Worm (Caenorhabditis elegans) whole organism, L4/young adult: ENCODE data around the gene tag-293.

Experiments used
- W03F9.2 ChIP-seq: fragments of 150-350 bp; optimal IDR thresholded peaks from 2 replicates; lab custom pipeline; 2014; ENCODE audit warnings: missing biosample characterization, missing genetic modification characterization
- dao-5 ChIP-seq: sonication (generic microtip); optimal IDR thresholded peaks from 2 replicates; lab custom pipeline; 2016; ENCODE audit warnings: missing genotype, missing genetic modification characterization, moderate library complexity, missing compliant biosample characterization
- him-1 ChIP-seq: sonication (generic microtip); optimal IDR thresholded peaks from 2 replicates; lab custom pipeline; 2016; ENCODE audit warnings: missing genotype, missing genetic modification reagents, missing genetic modification characterization, missing compliant biosample characterization

Gene tag-293

DNA sequence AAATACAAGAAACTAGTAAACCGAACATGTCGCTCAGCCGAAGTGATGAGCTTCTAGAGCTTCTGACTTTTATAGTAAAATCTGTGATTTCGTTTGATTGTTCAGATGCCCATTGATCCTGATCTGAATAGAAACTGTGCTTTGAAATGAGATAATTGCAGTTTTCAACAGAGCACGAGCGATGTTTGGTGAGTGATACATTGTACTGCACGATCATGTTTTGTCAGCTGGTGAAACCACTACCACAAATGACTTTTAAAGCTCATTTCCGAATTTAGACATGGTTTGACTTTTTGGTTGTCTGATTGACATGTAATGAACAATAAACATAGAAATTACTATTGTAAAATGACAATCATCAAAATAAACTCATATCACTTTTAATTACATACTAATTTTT lies at the start of gene tag-293:
Gene tag-293 (minus strand): TSS at position 101 of the 400 bp plus-strand sequence.
- TF ChIP-seq W03F9.2 (tag; lab: Kevin White, UChicago), result no peak
- no peak for TF ChIP-seq dao-5
- TF ChIP-seq him-1 (tag; lab: Kevin White, UChicago), result no peak

ce11 chrV:7403501-7403900 lies 48.1 kb upstream of the tag-293 start:
- TF ChIP-seq W03F9.2 (tag; lab: Kevin White, UChicago) (no peak), him-1 (tag; lab: Kevin White, UChicago) (no peak), dao-5 (no peak)

- TF ChIP-seq him-1 (tag; lab: Kevin White, UChicago) (no peak), dao-5 (no peak), W03F9.2 (tag; lab: Kevin White, UChicago) (no peak)
Measured at ce11 chrV:7402355-7402754, 47.0 kb upstream of the tag-293 start, which contains the start of gene srj-13. Gene srj-13 (plus strand): TSS chrV:7402655.

ce11 chrV:7400588-7400987 lies 45.2 kb upstream of the tag-293 start, which contains the start of gene srx-60:
Gene srx-60 (plus strand): TSS chrV:7400888.
- no peak for TF ChIP-seq him-1 (tag; lab: Kevin White, UChicago)
- no peak for TF ChIP-seq dao-5
- TF ChIP-seq W03F9.2 (tag; lab: Kevin White, UChicago), result no peak

DNA sequence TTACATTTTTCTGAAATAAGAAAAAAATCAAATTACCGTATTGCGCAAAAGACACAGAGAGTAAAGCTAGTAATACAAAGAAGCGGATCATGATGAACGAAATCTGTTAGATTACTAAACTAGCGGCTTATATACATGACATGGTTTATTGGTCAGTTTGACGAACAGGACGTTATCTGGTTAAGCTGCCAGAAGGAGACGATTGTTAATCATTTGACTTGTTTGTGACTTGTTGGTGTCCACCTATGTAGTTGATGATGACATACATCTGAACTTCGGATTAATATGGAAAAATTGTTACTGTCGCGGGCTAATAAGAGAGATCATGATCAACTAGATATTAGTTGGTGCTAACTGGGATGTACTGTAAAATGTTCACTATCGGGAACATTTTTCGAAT lies 44.7 kb upstream of the tag-293 start, which contains the start of gene cnc-9:
Gene cnc-9 (minus strand): TSS at position 101 of the 400 bp plus-strand sequence.
- TF ChIP-seq him-1 (tag; lab: Kevin White, UChicago), result no peak
- no peak for TF ChIP-seq dao-5

DNA sequence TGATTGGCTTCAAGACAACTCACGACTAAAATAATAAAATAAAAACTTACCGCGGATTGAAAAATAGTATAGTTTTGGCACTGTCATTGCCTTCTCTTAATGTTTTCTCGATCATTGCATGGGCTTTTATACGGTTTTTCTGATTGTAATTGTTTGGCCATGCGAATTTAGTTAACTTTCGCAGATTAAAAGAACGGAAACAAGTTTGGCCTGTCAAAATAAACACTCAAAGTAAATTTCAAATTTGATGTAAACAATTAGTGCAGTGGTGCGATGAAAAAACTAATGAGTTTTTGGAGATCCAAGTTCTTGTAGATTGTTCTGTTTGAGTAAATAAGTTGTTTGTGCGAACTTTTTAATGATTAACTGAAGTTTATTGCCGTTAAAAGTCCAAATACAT lies 43.8 kb upstream of the tag-293 start, which contains the start of gene gst-41:
Gene gst-41 (minus strand): TSS at position 101 of the 400 bp plus-strand sequence.
- TF ChIP-seq dao-5 (no peak), him-1 (tag; lab: Kevin White, UChicago) (no peak), W03F9.2 (tag; lab: Kevin White, UChicago) (no peak)

DNA sequence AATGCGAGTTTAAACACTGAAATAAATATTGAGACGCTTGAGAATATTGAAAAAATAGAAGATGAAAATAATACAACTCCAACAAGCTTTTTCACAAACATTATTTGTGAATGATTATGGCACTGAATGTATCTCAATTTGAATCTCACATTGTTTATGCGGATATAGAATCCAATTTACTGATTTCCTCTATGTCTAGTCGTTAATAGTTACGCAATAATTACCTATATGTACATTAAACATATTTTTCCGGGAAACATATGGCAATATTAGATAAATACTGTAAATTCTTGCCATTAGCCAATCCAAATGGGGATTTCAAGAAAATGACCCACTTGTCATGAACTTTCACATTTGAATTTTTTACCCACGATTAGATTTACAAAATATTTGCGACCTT lies 40.0 kb upstream of the tag-293 start, which contains the start of gene srx-9:
Gene srx-9 (minus strand): TSS at position 101 of the 400 bp plus-strand sequence.
- no peak for TF ChIP-seq him-1 (tag; lab: Kevin White, UChicago)
- TF ChIP-seq W03F9.2 (tag; lab: Kevin White, UChicago), result no peak
- TF ChIP-seq dao-5, result no peak

DNA sequence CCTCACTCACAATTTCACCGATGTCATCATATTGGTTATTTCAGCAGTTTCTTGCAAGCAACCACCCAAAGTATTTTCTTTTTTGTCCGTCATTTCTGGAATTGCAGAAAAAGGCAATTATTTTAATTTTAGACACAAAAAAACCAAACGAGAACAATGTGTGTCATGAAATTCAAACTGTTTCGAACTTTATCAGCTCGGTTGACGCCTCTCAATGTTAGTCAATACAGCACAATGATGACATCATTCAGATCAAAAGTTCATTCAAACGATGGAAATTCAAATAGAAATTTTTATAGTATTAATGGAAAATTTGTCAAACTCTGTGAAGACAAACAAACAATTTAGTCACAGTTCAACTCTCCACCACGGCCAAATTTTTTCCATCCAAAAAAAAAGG lies 36.6 kb upstream of the tag-293 start, which contains the start of gene fbxa-105:
Gene fbxa-105 (minus strand): TSS at position 97 of the 400 bp plus-strand sequence.
- TF ChIP-seq him-1 (tag; lab: Kevin White, UChicago) (no peak), W03F9.2 (tag; lab: Kevin White, UChicago) (no peak), dao-5 (no peak)

ce11 chrV:7389771-7390170 lies 34.4 kb upstream of the tag-293 start, which contains the start of gene C02H6.1:
Gene C02H6.1 (minus strand): TSS chrV:7389871.
- no peak for TF ChIP-seq him-1 (tag; lab: Kevin White, UChicago)
- no peak for TF ChIP-seq W03F9.2 (tag; lab: Kevin White, UChicago)
- TF ChIP-seq dao-5, result no peak

DNA sequence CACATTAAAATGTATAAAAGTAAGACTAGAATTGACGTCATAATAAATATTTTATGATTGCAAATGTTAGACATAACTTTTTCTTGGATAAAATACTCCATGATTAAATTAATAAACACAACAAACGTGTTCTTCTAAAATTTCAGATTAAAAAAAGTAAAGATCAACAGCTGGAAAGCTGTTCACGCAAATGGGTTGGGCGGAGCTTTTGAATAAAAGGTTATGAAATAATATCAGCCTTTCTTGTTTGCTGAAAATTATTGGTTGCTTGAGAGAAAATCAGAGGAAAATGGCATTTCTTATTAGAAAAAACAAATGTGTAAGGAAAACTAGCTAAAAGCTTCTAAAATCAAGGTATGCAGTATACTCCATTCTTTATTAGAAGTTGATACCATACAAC lies 32.4 kb upstream of the tag-293 start, which contains the start of gene C02H6.3:
Gene C02H6.3 (minus strand): TSS at position 101 of the 400 bp plus-strand sequence.
- no peak for TF ChIP-seq W03F9.2 (tag; lab: Kevin White, UChicago)
- no peak for TF ChIP-seq dao-5
- TF ChIP-seq him-1 (tag; lab: Kevin White, UChicago), result no peak

DNA sequence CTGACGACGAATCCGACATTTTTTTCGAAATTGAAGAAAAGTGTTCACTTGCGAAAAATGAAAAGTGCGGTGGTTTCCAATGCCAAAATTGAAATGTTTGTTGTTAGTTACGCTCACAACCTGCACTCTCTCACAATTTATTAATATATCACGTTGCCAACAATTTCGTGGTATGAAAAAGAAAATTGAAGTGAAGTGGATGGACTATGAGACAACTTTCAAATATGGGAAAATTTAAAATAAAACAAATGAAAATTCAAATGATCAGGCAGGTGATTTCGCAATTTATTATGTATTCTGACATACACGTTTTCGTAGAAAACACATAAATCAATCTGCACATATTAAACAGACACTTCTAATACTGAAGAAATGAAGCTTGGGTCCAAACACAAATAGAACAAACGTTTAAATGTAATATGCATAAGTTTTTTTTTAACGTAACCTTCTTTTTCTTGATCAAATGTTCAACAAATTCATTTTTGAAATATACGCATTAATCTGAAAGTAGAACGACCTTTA lies 30.7 kb upstream of the tag-293 start, which contains the start of gene srp-6:
Gene srp-6 (minus strand): TSS at position 51 of the 522 bp plus-strand sequence.
- TF ChIP-seq dao-5 (no peak), him-1 (tag; lab: Kevin White, UChicago) (no peak)

DNA sequence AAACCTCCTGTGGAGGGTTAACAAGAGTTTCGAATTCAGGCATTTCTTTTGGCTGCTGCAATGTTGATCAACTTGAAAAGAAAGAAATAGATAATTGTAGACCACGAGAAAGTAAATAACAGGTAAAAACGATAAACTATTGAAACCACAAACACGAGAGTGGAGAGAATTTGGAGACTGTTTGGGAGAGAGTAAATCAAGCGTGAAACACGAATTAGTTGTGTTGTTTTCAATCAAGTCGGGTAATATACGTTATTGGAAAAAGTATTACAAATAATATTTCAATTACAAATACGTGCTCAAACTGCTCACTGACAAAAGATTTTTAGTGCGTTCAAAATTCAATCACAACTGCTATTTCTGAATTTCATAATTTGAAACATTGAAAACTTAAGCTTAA lies 25.6 kb upstream of the tag-293 start, which contains the start of gene C03G6.17:
Gene C03G6.17 (minus strand): TSS at position 101 of the 400 bp plus-strand sequence.
- TF ChIP-seq W03F9.2 (tag; lab: Kevin White, UChicago), result no peak
- no peak for TF ChIP-seq dao-5
- TF ChIP-seq him-1 (tag; lab: Kevin White, UChicago), result no peak

DNA sequence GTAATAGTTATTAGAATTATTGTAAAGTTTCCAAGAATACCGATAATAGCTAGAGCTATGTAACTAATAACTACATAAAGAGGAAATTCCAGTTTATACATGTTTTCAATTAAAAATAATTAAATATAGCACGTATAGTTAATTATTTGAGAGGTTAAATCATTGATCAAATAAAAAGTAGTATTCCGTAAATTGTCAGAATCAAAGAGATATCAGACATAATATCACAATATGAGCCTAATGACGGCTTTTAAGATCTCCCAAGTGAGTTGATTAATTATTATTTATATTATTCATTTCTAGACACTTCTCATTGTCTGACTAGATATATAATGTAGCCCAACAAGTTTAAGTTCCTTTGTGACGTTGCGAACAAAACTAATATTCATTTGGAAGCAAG lies 24.0 kb upstream of the tag-293 start, which contains the start of gene srsx-24:
Gene srsx-24 (minus strand): TSS at position 101 of the 400 bp plus-strand sequence.
- TF ChIP-seq dao-5 (no peak), W03F9.2 (tag; lab: Kevin White, UChicago) (no peak), him-1 (tag; lab: Kevin White, UChicago) (no peak)

DNA sequence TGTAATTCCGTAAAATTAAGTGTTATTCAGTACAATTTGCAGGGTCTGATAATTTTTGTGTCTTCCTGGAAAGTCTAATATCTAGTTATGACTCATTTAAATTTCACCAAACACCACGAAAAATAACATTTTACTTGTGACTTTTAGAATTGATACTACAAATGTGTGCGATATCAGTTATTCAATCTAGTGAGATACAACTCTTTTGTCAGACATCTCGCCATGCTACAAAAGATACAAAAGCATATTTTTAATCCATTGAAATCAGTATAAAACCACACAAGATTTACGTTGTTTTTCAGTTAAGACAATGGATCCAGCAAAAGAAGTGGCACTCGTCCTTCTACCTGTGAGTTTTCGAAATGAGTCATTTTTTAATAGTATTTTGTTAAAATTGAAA lies 18.7 kb upstream of the tag-293 start, which contains the start of gene srx-56:
Gene srx-56 (plus strand): TSS at position 301 of the 400 bp plus-strand sequence.
- TF ChIP-seq dao-5, result no peak
- TF ChIP-seq him-1 (tag; lab: Kevin White, UChicago), result no peak
- no peak for TF ChIP-seq W03F9.2 (tag; lab: Kevin White, UChicago)
